Worm (Caenorhabditis elegans) whole organism, L2 larva: ENCODE measurements around the gene srw-109.

Experiments
- ama-1 ChIP-seq: fragments of 150-350 bp; optimal IDR thresholded peaks from 2 replicates; lab custom pipeline; 2018; ENCODE audit warnings: inconsistent platforms
- fos-1 ChIP-seq: fragments of 150-350 bp; optimal IDR thresholded peaks from 2 replicates; lab custom pipeline; 2014; ENCODE audit warnings: missing biosample characterization, missing genetic modification characterization
- nhr-23 ChIP-seq: fragments of 150-350 bp; optimal IDR thresholded peaks from 2 replicates; lab custom pipeline; 2014; ENCODE audit warnings: missing biosample characterization, missing genetic modification reagents, missing genetic modification characterization
- zag-1 ChIP-seq: fragments of 150-350 bp; optimal IDR thresholded peaks from 2 replicates; lab custom pipeline; 2014; ENCODE audit warnings: missing biosample characterization, missing genetic modification characterization
- ztf-4 ChIP-seq: fragments of 150-350 bp; optimal IDR thresholded peaks from 2 replicates; lab custom pipeline; 2014; ENCODE audit warnings: missing biosample characterization, missing genetic modification characterization

DNA sequence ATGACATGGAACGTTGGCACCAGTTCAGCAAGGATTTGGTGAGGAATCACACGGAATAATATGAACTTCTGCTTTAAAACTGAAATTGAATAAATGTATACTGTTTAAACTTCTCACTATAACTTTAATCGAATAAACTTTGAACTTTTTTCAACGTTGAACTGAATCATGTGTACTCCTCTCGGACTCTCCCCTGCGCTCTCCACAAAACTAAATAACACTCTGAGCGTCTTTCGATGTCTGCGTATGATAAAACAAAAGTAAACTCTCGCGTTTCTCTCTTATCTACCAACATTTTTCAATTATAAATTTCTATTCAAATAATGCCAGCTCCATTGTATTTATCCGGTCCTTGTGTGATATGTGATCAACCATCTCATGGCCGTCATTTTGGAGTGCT lies 23.1 kb upstream of the srw-109 start:
- TF ChIP-seq nhr-23 (tag; lab: Kevin White, UChicago) (no peak), ztf-4 (tag; lab: Kevin White, UChicago) (no peak), ama-1 (lab: Kevin White, UChicago) (no peak), zag-1 (tag; lab: Kevin White, UChicago) (no peak), fos-1 (no peak)
